Worm (Caenorhabditis elegans) whole organism, late embryonic: Measurements from ENCODE around the gene F45D11.14.
"Not testable (repeated sequence)": the region's sequence is repeated elsewhere in the genome, so short reads cannot be mapped to it uniquely, and the experiment has no call there.

Experiments
- C08G9.2 ChIP-seq: sonication (generic microtip); optimal IDR thresholded peaks from 2 replicates; lab custom pipeline; 2016; ENCODE audit warnings: mild to moderate bottlenecking, missing genetic modification characterization, moderate library complexity, missing compliant biosample characterization
- F13H6.1 ChIP-seq: sonication (generic microtip); optimal IDR thresholded peaks from 2 replicates; lab custom pipeline; 2016; ENCODE audit warnings: missing genetic modification characterization, missing compliant biosample characterization
- K02D7.2 ChIP-seq: sonication (generic microtip); optimal IDR thresholded peaks from 2 replicates; lab custom pipeline; 2017; ENCODE audit warnings: mild to moderate bottlenecking, missing genetic modification characterization, missing compliant biosample characterization
- T23F11.4 ChIP-seq: fragments of 200-800 bp; sonication (Bioruptor generic); optimal IDR thresholded peaks from 2 replicates; lab custom pipeline; 2018; ENCODE audit warnings: mild to moderate bottlenecking, missing genetic modification characterization, missing compliant biosample characterization
- ahr-1 ChIP-seq: sonication (generic microtip); optimal IDR thresholded peaks from 2 replicates; lab custom pipeline; 2016; ENCODE audit warnings: missing genetic modification characterization, missing compliant biosample characterization
- ama-1 ChIP-seq: fragments of 150-350 bp; optimal IDR thresholded peaks from 2 replicates; lab custom pipeline; 2014
- ceh-14 ChIP-seq: sonication (generic microtip); optimal IDR thresholded peaks from 2 replicates; lab custom pipeline; 2016; ENCODE audit warnings: missing genotype, missing genetic modification characterization, missing compliant biosample characterization
- ceh-19 ChIP-seq: fragments of 200-800 bp; sonication (Bioruptor generic); optimal IDR thresholded peaks from 2 replicates; lab custom pipeline; 2018; ENCODE audit warnings: mild to moderate bottlenecking, missing genetic modification characterization, missing compliant biosample characterization
- ceh-2 ChIP-seq: sonication (generic microtip); optimal IDR thresholded peaks from 2 replicates; lab custom pipeline; 2016; ENCODE audit warnings: missing genotype, missing genetic modification characterization, missing compliant biosample characterization
- ceh-30 ChIP-seq: fragments of 150-350 bp; optimal IDR thresholded peaks from 2 replicates; lab custom pipeline; 2014; ENCODE audit warnings: missing biosample characterization, missing genetic modification characterization
- ceh-45 ChIP-seq: fragments of 200-800 bp; sonication (Bioruptor generic); IDR thresholded peaks from 2 replicates; pipeline ENCODE4 v1.3.6; 2022; ENCODE audit warnings: missing genetic modification reagents, missing genetic modification characterization, missing compliant biosample characterization
- ceh-6 ChIP-seq: fragments of 200-800 bp; sonication (Bioruptor generic); optimal IDR thresholded peaks from 2 replicates; lab custom pipeline; 2018; ENCODE audit warnings: mild to moderate bottlenecking, missing genetic modification characterization, missing compliant biosample characterization
- ceh-9 ChIP-seq: sonication (generic microtip); optimal IDR thresholded peaks from 2 replicates; lab custom pipeline; 2016; ENCODE audit warnings: mild to moderate bottlenecking, missing genetic modification characterization, inconsistent platforms, missing compliant biosample characterization
- ets-4 ChIP-seq: sonication (generic microtip); optimal IDR thresholded peaks from 2 replicates; lab custom pipeline; 2016; ENCODE audit warnings: missing genetic modification characterization, missing compliant biosample characterization
- hlh-8 ChIP-seq: sonication (generic microtip); optimal IDR thresholded peaks from 2 replicates; lab custom pipeline; 2016; ENCODE audit warnings: missing genotype, missing genetic modification characterization, missing compliant biosample characterization
- nhr-11 ChIP-seq: fragments of 150-350 bp; optimal IDR thresholded peaks from 2 replicates; lab custom pipeline; 2014; ENCODE audit warnings: missing biosample characterization, missing genetic modification characterization
- pha-4 ChIP-seq: fragments of 150-350 bp; optimal IDR thresholded peaks from 2 replicates; lab custom pipeline; 2018; ENCODE audit warnings: missing biosample characterization, missing genetic modification reagents, missing genetic modification characterization
- unc-3 ChIP-seq, 2 experiments: fragments of 200-800 bp in 1 of 2; sonication (Bioruptor generic) in 1 of 2; sonication (generic microtip) in 1 of 2; conservative IDR thresholded peaks in 1 of 2; optimal IDR thresholded peaks in 1 of 2; 2 replicates each; pipeline versions ENCODE4 v1.3.6 to Lab custom; 2016 to 2022; ENCODE audit warnings: missing compliant biosample characterization in 2 of 2, missing genetic modification characterization in 2 of 2, missing genetic modification reagents in 1 of 2

The F45D11.14 gene

DNA sequence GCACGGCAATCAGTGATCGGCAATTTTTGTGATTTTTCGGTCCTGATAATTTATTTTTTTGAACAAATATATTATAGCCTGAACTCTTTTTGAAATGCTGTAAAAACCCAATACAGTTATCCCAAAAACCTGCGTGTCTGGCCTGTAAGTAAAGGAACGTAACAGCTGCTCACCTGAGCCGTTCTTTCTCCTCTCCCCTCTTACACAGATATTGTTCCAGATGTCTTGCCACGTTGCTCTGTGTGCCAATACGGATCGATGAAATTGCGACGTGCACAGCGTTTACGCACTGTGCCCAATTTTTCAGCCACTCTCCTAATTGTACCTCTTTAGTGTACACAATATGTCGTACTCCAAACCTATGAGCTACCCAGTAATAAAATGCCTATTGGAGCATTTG lies 47.7 kb downstream of the F45D11.14 start, which contains the start of gene sdz-4:
Gene sdz-4 (plus strand): TSS at position 301 of the 400 bp plus-strand sequence.
- TF ChIP-seq T23F11.4, result no peak
- no peak for TF ChIP-seq ceh-2
- no peak for TF ChIP-seq ahr-1 (tag; lab: Kevin White, UChicago)
- TF ChIP-seq nhr-11 (tag; lab: Kevin White, UChicago), result no peak
- TF ChIP-seq F13H6.1, result no peak
- TF ChIP-seq ama-1, result no peak
- TF ChIP-seq hlh-8 (tag; lab: Kevin White, UChicago), result no peak
- TF ChIP-seq pha-4, result no peak
- no peak for TF ChIP-seq ceh-6 (GFP tag; lab: Kevin White, UChicago)
- no peak for TF ChIP-seq ceh-30 (tag; lab: Kevin White, UChicago)
- no peak for TF ChIP-seq ceh-9 (tag; lab: Kevin White, UChicago)
- TF ChIP-seq ceh-19 (GFP tag; lab: Kevin White, UChicago), result no peak
- TF ChIP-seq ceh-45 (GFP tag; lab: Robert Waterston, UW), result no peak
- TF ChIP-seq ets-4, result no peak
- no peak for TF ChIP-seq unc-3 (GFP tag; conservative IDR thresholded peaks at IDR 0.05; lab: Robert Waterston, UW)
- no peak for TF ChIP-seq unc-3 (tag; optimal IDR thresholded peaks at IDR 0.05; lab: Kevin White, UChicago)
- no peak for TF ChIP-seq ceh-14 (tag; lab: Kevin White, UChicago)
- no peak for TF ChIP-seq C08G9.2 (tag; lab: Kevin White, UChicago)

DNA sequence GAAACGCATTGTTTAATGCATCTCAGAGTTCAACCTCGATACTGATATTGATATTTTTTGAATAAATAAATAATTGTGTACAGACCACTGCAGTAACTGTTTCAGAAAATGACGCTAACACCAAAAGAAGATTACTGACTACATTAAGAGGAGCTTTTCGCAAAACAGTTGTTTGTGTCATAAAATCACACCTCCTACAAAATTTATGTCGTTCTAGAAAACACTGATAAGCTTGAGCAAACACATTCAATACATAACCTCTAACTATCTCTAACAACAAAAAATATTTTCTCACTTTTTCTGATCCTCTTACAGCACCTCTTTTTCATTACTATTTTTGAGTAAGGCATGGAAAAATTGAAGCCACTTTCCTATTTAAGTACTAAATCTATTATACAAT lies 51.6 kb downstream of the F45D11.14 start, which contains the start of gene fbxc-7:
Gene fbxc-7 (plus strand): TSS at position 301 of the 400 bp plus-strand sequence.
- not testable (repeated sequence) for TF ChIP-seq T23F11.4; ahr-1 (tag; lab: Kevin White, UChicago); K02D7.2
